Fruit fly (Drosophila melanogaster) whole organism, wandering third instar larva: ENCODE results near the gene Cse1.

Experiments
- Myc ChIP-seq: fragments of >200 bp; optimal IDR thresholded peaks from 2 replicates; lab custom pipeline; 2017
- jim ChIP-seq: fragments of 175-275, 200-325 bp; sonication (Bioruptor generic); optimal IDR thresholded peaks from 2 replicates; lab custom pipeline; 2016; ENCODE audit warnings: missing biosample characterization, mild to moderate bottlenecking, missing genetic modification characterization
- pan ChIP-seq: fragments of >200 bp; optimal IDR thresholded peaks from 2 replicates; lab custom pipeline; 2017
- psq ChIP-seq: fragments of 200-800 bp; sonication (Bioruptor generic); optimal IDR thresholded peaks from 3 replicates; lab custom pipeline; 2017; ENCODE audit warnings: missing biosample characterization, mild to moderate bottlenecking, missing genetic modification characterization, moderate library complexity
- usp ChIP-seq: fragments of >200 bp; optimal IDR thresholded peaks from 2 replicates; lab custom pipeline; 2017; ENCODE audit warnings: missing biosample characterization, missing genetic modification characterization

- no peak for TF ChIP-seq psq
- TF ChIP-seq usp (GFP tag; lab: Kevin White, UChicago), result no peak
- TF ChIP-seq jim (GFP tag; lab: Kevin White, UChicago), result no peak
- TF ChIP-seq Myc, result no peak
- no peak for TF ChIP-seq pan (lab: Kevin White, UChicago)
Observed at dm6 chr2L:16799496-16799895, 25.5 kb downstream of the Cse1 start.
